Fruit fly (Drosophila melanogaster): ENCODE results near the gene Raf.
A peak's percentile ranks its signal among the peaks of the same experiment; 100 is the strongest.

The Raf gene

DNA sequence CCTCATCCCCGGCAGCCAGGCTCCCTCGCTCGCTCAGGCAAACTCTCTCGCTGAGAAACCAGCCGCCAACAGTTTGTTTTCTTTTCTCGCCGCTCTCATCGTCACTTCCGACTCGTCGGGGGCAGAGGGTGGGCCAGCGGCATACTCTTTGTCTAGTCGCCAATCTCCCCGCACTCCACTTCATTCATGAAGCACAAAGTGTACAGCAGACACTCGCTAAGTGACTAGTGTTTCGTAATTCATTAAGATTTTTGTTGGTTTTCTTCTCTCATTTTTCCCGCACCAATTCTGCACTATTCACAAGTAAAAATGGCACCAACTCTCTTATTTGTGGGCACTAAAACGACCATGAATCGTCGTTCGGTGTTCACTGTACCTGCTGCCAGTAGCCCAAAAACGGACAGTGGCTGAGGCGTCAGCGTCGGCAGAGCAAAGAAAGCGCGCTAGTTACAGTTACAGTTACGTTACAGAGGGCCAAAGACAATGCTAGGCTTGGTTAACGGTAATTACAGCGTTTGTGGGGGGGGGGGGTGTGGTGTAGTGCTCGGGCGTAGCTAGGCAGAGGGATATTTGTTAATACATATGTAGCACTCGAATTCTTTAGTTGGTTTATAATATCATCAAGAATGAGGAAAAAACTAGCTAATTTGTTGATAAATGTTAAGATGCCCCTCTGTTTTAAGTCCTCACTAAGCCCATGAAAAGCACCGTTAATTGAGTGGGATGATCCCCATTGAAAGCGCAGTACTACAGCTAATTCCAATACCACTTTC is 2.3 kb downstream of the Raf start (continued):
- TF ChIP-seq gsb (GFP tag; IDR thresholded peaks at IDR 0.05) = peak; percentile 96
- peak; percentile 88 for TF ChIP-seq CG15696 (tag; optimal IDR thresholded peaks at IDR 0.05)
- TF ChIP-seq crol (GFP tag; IDR thresholded peaks at IDR 0.05) = peak; percentile 98
- peak; percentile 97 for TF ChIP-seq caup (GFP tag; optimal IDR thresholded peaks at IDR 0.05; ENCODE audit: severe bottlenecking)
- TF ChIP-seq oc (tag; optimal IDR thresholded peaks at IDR 0.05) = peak; percentile 99
- TF ChIP-seq sd (tag; optimal IDR thresholded peaks at IDR 0.05) = peak; percentile 94
- TF ChIP-seq sens-2 (GFP tag; IDR thresholded peaks at IDR 0.05) = peak; percentile 98
- TF ChIP-seq bcd (GFP tag; optimal IDR thresholded peaks at IDR 0.05) = peak; percentile 99
- TF ChIP-seq sc (optimal IDR thresholded peaks at IDR 0.05) = no peak
- TF ChIP-seq sc (GFP tag; optimal IDR thresholded peaks at IDR 0.05) = peak; percentile 98
- peak; percentile 99 for TF ChIP-seq Dek (tag; optimal IDR thresholded peaks at IDR 0.05)
- peak; percentile 99 for TF ChIP-seq fd96Cb (tag; optimal IDR thresholded peaks at IDR 0.05)
- TF ChIP-seq toy (GFP tag; IDR thresholded peaks at IDR 0.05) = peak; percentile 93
- peak; percentile 99 for TF ChIP-seq Ptx1 (GFP tag; IDR thresholded peaks at IDR 0.05)
- peak; percentile 98 for TF ChIP-seq ERR (GFP tag; optimal IDR thresholded peaks at IDR 0.05)
- peak; percentile 96 for TF ChIP-seq trh (GFP tag; optimal IDR thresholded peaks at IDR 0.05)
- peak; percentile 98 for TF ChIP-seq Atf-2 (GFP tag; optimal IDR thresholded peaks at IDR 0.05)
- peak; percentile 98 for TF ChIP-seq CG31441 (GFP tag; IDR thresholded peaks at IDR 0.05)
- peak; percentile 99 for TF ChIP-seq CG9609 (GFP tag; optimal IDR thresholded peaks at IDR 0.05)
- TF ChIP-seq ab (GFP tag; optimal IDR thresholded peaks at IDR 0.05) = peak; percentile 97
- peak; percentile 88 for TF ChIP-seq Jarid2 (GFP tag; optimal IDR thresholded peaks at IDR 0.05)
- TF ChIP-seq pros (GFP tag; optimal IDR thresholded peaks at IDR 0.05) = peak; percentile 60
- peak; percentile 98 for TF ChIP-seq Atf6 (GFP tag; IDR thresholded peaks at IDR 0.05)
- TF ChIP-seq Oli (tag; optimal IDR thresholded peaks at IDR 0.05) = peak; percentile 99
- peak; percentile 21 for TF ChIP-seq pfk (GFP tag; optimal IDR thresholded peaks at IDR 0.05)
- TF ChIP-seq CG7963 (GFP tag; IDR thresholded peaks at IDR 0.05; ENCODE audit: partially characterized antibody) = no peak
- peak; percentile 99 for TF ChIP-seq CG4617 (GFP tag; optimal IDR thresholded peaks at IDR 0.05; ENCODE audit: borderline replicate concordance)
- TF ChIP-seq bbx (GFP tag; IDR thresholded peaks at IDR 0.05; ENCODE audit: partially characterized antibody) = no peak; the same call in 1 of the 2 replicates
- TF ChIP-seq NfI (GFP tag; optimal IDR thresholded peaks at IDR 0.05) = peak; percentile 99
- peak; percentile 99 for TF ChIP-seq seq (GFP tag; IDR thresholded peaks at IDR 0.05)
- peak; percentile 90 for TF ChIP-seq CG14965 (GFP tag; optimal IDR thresholded peaks at IDR 0.05; ENCODE audit: borderline replicate concordance)
- peak; percentile 93 for TF ChIP-seq Myb (GFP tag; optimal IDR thresholded peaks at IDR 0.05)
- TF ChIP-seq lov (optimal IDR thresholded peaks at IDR 0.05) = no peak
- peak; percentile 98 for TF ChIP-seq lov (GFP tag; IDR thresholded peaks at IDR 0.05)
- TF ChIP-seq CG6254 (GFP tag; optimal IDR thresholded peaks at IDR 0.05) = peak; percentile 95
- peak; percentile 92 for TF ChIP-seq CG31224 (GFP tag; IDR thresholded peaks at IDR 0.05)
- no peak for TF ChIP-seq CG42726 (GFP tag; IDR thresholded peaks at IDR 0.05; ENCODE audit: partially characterized antibody)
- peak; percentile 87 for TF ChIP-seq ham (GFP tag; IDR thresholded peaks at IDR 0.05)
- TF ChIP-seq en (GFP tag; optimal IDR thresholded peaks at IDR 0.05) = peak; percentile 98
- TF ChIP-seq CG14441 (GFP tag; IDR thresholded peaks at IDR 0.05) = peak; percentile 99
- TF ChIP-seq D19B (GFP tag; optimal IDR thresholded peaks at IDR 0.05) = peak; percentile 89
- peak; percentile 97 for TF ChIP-seq CG13296 (GFP tag; optimal IDR thresholded peaks at IDR 0.05)
- peak; percentile 99 for TF ChIP-seq CG12071 (GFP tag; optimal IDR thresholded peaks at IDR 0.05)
- TF ChIP-seq aop (GFP tag; IDR thresholded peaks at IDR 0.05) = peak; percentile 96
- TF ChIP-seq disco-r (GFP tag; optimal IDR thresholded peaks at IDR 0.05) = peak; percentile 98
- TF ChIP-seq Bgb (GFP tag; IDR thresholded peaks at IDR 0.05; ENCODE audit: partially characterized antibody) = no peak; the same call in 1 of the 2 replicates
- peak; percentile 98 for TF ChIP-seq Xrp1 (GFP tag; IDR thresholded peaks at IDR 0.05)
- TF ChIP-seq CG18619 (GFP tag; optimal IDR thresholded peaks at IDR 0.05) = peak; percentile 98
- TF ChIP-seq trem (tag; optimal IDR thresholded peaks at IDR 0.05) = peak; percentile 94
